Worm (Caenorhabditis elegans) whole organism, L4 larva: ENCODE data around the gene nrfl-1.

Experiments used
- D1046.2 ChIP-seq: fragments of 200-800 bp; sonication (Bioruptor generic); IDR thresholded peaks from 2 replicates; pipeline ENCODE4 v1.3.6; 2022; ENCODE audit warnings: missing genetic modification characterization, missing compliant biosample characterization
- F26F4.8 ChIP-seq: fragments of 200-800 bp; sonication (Bioruptor generic); conservative IDR thresholded peaks from 2 replicates; pipeline ENCODE4 v1.3.6; 2022; ENCODE audit warnings: missing genetic modification characterization, missing compliant biosample characterization
- F37D6.2 ChIP-seq: sonication (generic microtip); optimal IDR thresholded peaks from 2 replicates; lab custom pipeline; 2016; ENCODE audit warnings: mild to moderate bottlenecking, missing genetic modification characterization, missing compliant biosample characterization
- F49E8.2 ChIP-seq: sonication (generic microtip); optimal IDR thresholded peaks from 2 replicates; lab custom pipeline; 2016; ENCODE audit warnings: missing compliant biosample characterization, mild to moderate bottlenecking, missing genetic modification characterization, borderline replicate concordance
- T26A8.4 ChIP-seq: fragments of 200-800 bp; sonication (Bioruptor generic); IDR thresholded peaks from 2 replicates; pipeline ENCODE4 v1.3.6; 2022; ENCODE audit warnings: missing genetic modification characterization, missing compliant biosample characterization
- Y105C5A.15 ChIP-seq: fragments of 200-800 bp; sonication (Bioruptor generic); IDR thresholded peaks from 2 replicates; pipeline ENCODE4 v1.3.6; 2022; ENCODE audit warnings: missing genetic modification characterization, missing compliant biosample characterization
- Y48G9A.11 ChIP-seq: fragments of 200-800 bp; sonication (Bioruptor generic); IDR thresholded peaks from 2 replicates; pipeline ENCODE4 v1.3.6; 2022; ENCODE audit warnings: missing genetic modification reagents, missing genetic modification characterization, missing compliant biosample characterization
- arid-1 ChIP-seq: fragments of 200-800 bp; sonication (Bioruptor generic); conservative IDR thresholded peaks from 2 replicates; pipeline ENCODE4 v1.3.6; 2022; ENCODE audit warnings: missing genetic modification reagents, missing genetic modification characterization, missing compliant biosample characterization
- ceh-20 ChIP-seq: fragments of 200-800 bp; sonication (Bioruptor generic); IDR thresholded peaks from 2 replicates; pipeline ENCODE4 v1.3.6; 2022; ENCODE audit warnings: missing genetic modification reagents, missing genetic modification characterization, missing compliant biosample characterization
- ceh-44 ChIP-seq: fragments of 200-800 bp; sonication (Bioruptor generic); IDR thresholded peaks from 2 replicates; pipeline ENCODE4 v1.3.6; 2022; ENCODE audit warnings: missing genetic modification reagents, missing genetic modification characterization, missing compliant biosample characterization
- daf-16 ChIP-seq, 3 experiments: sonication (generic microtip); optimal IDR thresholded peaks; 2 replicates each; lab custom pipeline; 2016 to 2017; ENCODE audit warnings: missing genetic modification characterization in 3 of 3, missing genetic modification reagents in 3 of 3, mild to moderate bottlenecking in 2 of 3, missing compliant biosample characterization in 2 of 3, missing biosample characterization in 1 of 3, moderate library complexity in 1 of 3
- dmd-8 ChIP-seq: fragments of 200-800 bp; sonication (Bioruptor generic); IDR thresholded peaks from 2 replicates; pipeline ENCODE4 v1.3.6; 2022; ENCODE audit warnings: missing genetic modification characterization, missing compliant biosample characterization
- dpl-1 ChIP-seq: fragments of 150-350 bp; optimal IDR thresholded peaks from 2 replicates; lab custom pipeline; 2014; ENCODE audit warnings: missing biosample characterization, missing genetic modification reagents, missing genetic modification characterization
- egl-27 ChIP-seq: sonication (generic microtip); optimal IDR thresholded peaks from 3 replicates; lab custom pipeline; 2017; ENCODE audit warnings: missing biosample characterization, missing genetic modification reagents, missing genetic modification characterization
- egl-43 ChIP-seq: fragments of 200-800 bp; sonication (Bioruptor generic); IDR thresholded peaks from 2 replicates; pipeline ENCODE4 v1.3.6; 2022; ENCODE audit warnings: missing genetic modification reagents, missing genetic modification characterization, missing compliant biosample characterization
- fos-1 ChIP-seq: fragments of 150-350 bp; optimal IDR thresholded peaks from 2 replicates; lab custom pipeline; 2014; ENCODE audit warnings: missing biosample characterization, missing genetic modification characterization
- lim-7 ChIP-seq: fragments of 200-800 bp; sonication (Bioruptor generic); IDR thresholded peaks from 2 replicates; pipeline ENCODE4 v1.3.6; 2022; ENCODE audit warnings: missing genetic modification characterization, missing compliant biosample characterization
- lin-13 ChIP-seq: fragments of 150-350 bp; optimal IDR thresholded peaks from 2 replicates; lab custom pipeline; 2014; ENCODE audit warnings: missing biosample characterization, missing genetic modification reagents, missing genetic modification characterization
- lin-15B ChIP-seq: fragments of 150-350 bp; sonication (generic microtip); optimal IDR thresholded peaks from 3 replicates; lab custom pipeline; 2014; ENCODE audit warnings: missing biosample characterization, missing genetic modification characterization
- lin-38 ChIP-seq: fragments of 200-800 bp; sonication (Bioruptor generic); IDR thresholded peaks from 2 replicates; pipeline ENCODE4 v1.3.6; 2022; ENCODE audit warnings: missing genetic modification reagents, missing genetic modification characterization, missing compliant biosample characterization
- lir-3 ChIP-seq: sonication (generic microtip); optimal IDR thresholded peaks from 2 replicates; lab custom pipeline; 2016; ENCODE audit warnings: mild to moderate bottlenecking, missing genetic modification characterization, missing compliant biosample characterization
- madf-5 ChIP-seq, 2 experiments: fragments of 200-800 bp; sonication (Bioruptor generic); IDR thresholded peaks; 2 replicates each; pipeline ENCODE4 v1.3.6; 2022; ENCODE audit warnings: missing compliant biosample characterization in 2 of 2, missing genetic modification characterization in 2 of 2
- madf-9 ChIP-seq: fragments of 200-800 bp; sonication (Bioruptor generic); conservative IDR thresholded peaks from 2 replicates; pipeline ENCODE4 v1.3.6; 2022; ENCODE audit warnings: missing genetic modification reagents, missing genetic modification characterization, missing compliant biosample characterization
- mdt-29 ChIP-seq: fragments of 200-800 bp; sonication (Bioruptor generic); IDR thresholded peaks from 2 replicates; pipeline ENCODE4 v1.3.6; 2022; ENCODE audit warnings: missing genetic modification reagents, missing genetic modification characterization, missing compliant biosample characterization
- mxl-2 ChIP-seq: fragments of 200-800 bp; sonication (Bioruptor generic); conservative IDR thresholded peaks from 2 replicates; pipeline ENCODE4 v1.3.6; 2022; ENCODE audit warnings: missing genetic modification reagents, missing genetic modification characterization, missing compliant biosample characterization
- nhr-102 ChIP-seq: sonication (generic microtip); optimal IDR thresholded peaks from 2 replicates; lab custom pipeline; 2016; ENCODE audit warnings: mild to moderate bottlenecking, missing genetic modification characterization, moderate library complexity, missing compliant biosample characterization
- nhr-11 ChIP-seq: fragments of 150-350 bp; optimal IDR thresholded peaks from 2 replicates; lab custom pipeline; 2014; ENCODE audit warnings: missing biosample characterization, missing genetic modification characterization
- nhr-25 ChIP-seq: sonication (generic microtip); optimal IDR thresholded peaks from 2 replicates; lab custom pipeline; 2017; ENCODE audit warnings: missing genetic modification characterization, mild to moderate bottlenecking, missing compliant biosample characterization, antibody characterized with exemption, moderate library complexity, borderline replicate concordance; ENCODE audit not compliant: insufficient read depth
- nhr-28 ChIP-seq: fragments of 150-350 bp; optimal IDR thresholded peaks from 2 replicates; lab custom pipeline; 2014; ENCODE audit warnings: missing biosample characterization, missing genetic modification characterization
- nhr-41 ChIP-seq: fragments of 200-800 bp; sonication (Bioruptor generic); IDR thresholded peaks from 2 replicates; pipeline ENCODE4 v1.3.6; 2022; ENCODE audit warnings: missing genetic modification reagents, missing genetic modification characterization, missing compliant biosample characterization
- nhr-42 ChIP-seq: fragments of 200-800 bp; sonication (Bioruptor generic); IDR thresholded peaks from 2 replicates; pipeline ENCODE4 v1.3.6; 2022; ENCODE audit warnings: missing genetic modification characterization, missing compliant biosample characterization
- nhr-76 ChIP-seq: fragments of 150-350 bp; optimal IDR thresholded peaks from 2 replicates; lab custom pipeline; 2014; ENCODE audit warnings: missing biosample characterization, missing genetic modification characterization
- php-3 ChIP-seq: fragments of 200-800 bp; sonication (Bioruptor generic); IDR thresholded peaks from 2 replicates; pipeline ENCODE4 v1.3.6; 2022; ENCODE audit warnings: missing genetic modification reagents, missing genetic modification characterization, missing compliant biosample characterization
- saeg-2 ChIP-seq: fragments of 200-800 bp; sonication (Bioruptor generic); IDR thresholded peaks from 2 replicates; pipeline ENCODE4 v1.3.6; 2022; ENCODE audit warnings: missing genetic modification reagents, missing genetic modification characterization, missing compliant biosample characterization
- snpc-1.2 ChIP-seq: fragments of 200-800 bp; sonication (Bioruptor generic); IDR thresholded peaks from 2 replicates; pipeline ENCODE4 v1.3.6; 2022; ENCODE audit warnings: missing genetic modification reagents, missing genetic modification characterization, missing compliant biosample characterization
- spr-1 ChIP-seq: sonication (generic microtip); optimal IDR thresholded peaks from 2 replicates; lab custom pipeline; 2016; ENCODE audit warnings: mild to moderate bottlenecking, missing genetic modification characterization, missing compliant biosample characterization
- tra-1 ChIP-seq: fragments of 200-800 bp; sonication (Bioruptor generic); IDR thresholded peaks from 2 replicates; pipeline ENCODE4 v1.3.6; 2022; ENCODE audit warnings: missing genetic modification reagents, missing genetic modification characterization, missing compliant biosample characterization
- unc-130 ChIP-seq: sonication (generic microtip); optimal IDR thresholded peaks from 2 replicates; lab custom pipeline; 2016; ENCODE audit warnings: missing genetic modification reagents, missing genetic modification characterization, missing compliant biosample characterization
- unc-62 ChIP-seq, 3 experiments: fragments of 150-350 bp in 1 of 3; sonication (generic microtip); optimal IDR thresholded peaks in 2 of 3; peaks in 1 of 3; 1 replicate in 1 of 3; 2 replicates in 2 of 3; lab custom pipeline; 2014 to 2017; ENCODE audit warnings: missing biosample characterization in 3 of 3, missing genetic modification characterization in 3 of 3, missing genetic modification reagents in 3 of 3, missing genotype in 1 of 3
- zfp-3 ChIP-seq: fragments of 200-800 bp; sonication (Bioruptor generic); conservative IDR thresholded peaks from 2 replicates; pipeline ENCODE4 v1.3.6; 2022; ENCODE audit warnings: missing genetic modification reagents, missing genetic modification characterization, missing compliant biosample characterization
- zip-11 ChIP-seq: fragments of 200-800 bp; sonication (Bioruptor generic); IDR thresholded peaks from 2 replicates; pipeline ENCODE4 v1.3.6; 2022; ENCODE audit warnings: missing genetic modification characterization, missing compliant biosample characterization
- ztf-11 ChIP-seq: fragments of 150-350 bp; optimal IDR thresholded peaks from 2 replicates; lab custom pipeline; 2014; ENCODE audit warnings: missing biosample characterization, missing genetic modification characterization

nrfl-1 gene

DNA sequence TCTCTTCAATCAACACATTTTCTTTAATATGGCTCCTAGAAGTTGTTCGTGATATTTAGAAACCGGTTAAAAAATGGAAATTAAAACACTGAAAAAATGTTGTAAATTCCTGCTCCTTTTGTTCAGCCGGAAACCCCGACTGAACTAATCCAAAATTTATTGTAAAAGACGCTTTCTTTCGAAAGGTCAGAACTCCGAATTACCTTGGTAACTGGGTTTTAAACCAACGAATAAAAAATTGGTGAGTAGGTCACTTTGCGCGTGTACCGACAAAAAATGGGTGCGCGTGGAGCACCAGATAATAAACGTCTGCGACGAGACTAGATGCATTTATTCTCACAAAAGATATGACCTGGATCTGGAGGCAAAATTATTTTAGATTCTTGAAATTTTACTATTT lies 11.7 kb downstream of the nrfl-1 start:
- peak; percentile 57 for TF ChIP-seq Y48G9A.11
- no peak for TF ChIP-seq madf-5 (GFP tag; IDR thresholded peaks at IDR 0.05; lab: Robert Waterston, UW)
- TF ChIP-seq egl-43 (GFP tag; lab: Robert Waterston, UW), result no peak
- TF ChIP-seq lir-3, result no peak
- TF ChIP-seq php-3, result 0 out of 2 replicates have a peak, but pooled peaks have one; percentile 18
- TF ChIP-seq arid-1 (GFP tag; lab: Robert Waterston, UW), result peak; percentile 70
- no peak for TF ChIP-seq F37D6.2 (tag; lab: Kevin White, UChicago)
- TF ChIP-seq Y105C5A.15 (GFP tag; lab: Robert Waterston, UW), result 0 out of 2 replicates have a peak, but pooled peaks have one; percentile 11
- no peak for TF ChIP-seq nhr-25 (tag; lab: Kevin White, UChicago)
- peak; percentile 88 for TF ChIP-seq snpc-1.2 (GFP tag; lab: Robert Waterston, UW)
- no peak for TF ChIP-seq daf-16 (GFP tag; optimal IDR thresholded peaks at IDR 0.05; lab: Kevin White, UChicago)
- peak; percentile 19 for TF ChIP-seq daf-16 (tag; optimal IDR thresholded peaks at IDR 0.05; lab: Kevin White, UChicago)
- 0 out of 2 replicates have a peak, but pooled peaks have one; percentile 27 for TF ChIP-seq zfp-3 (GFP tag; lab: Robert Waterston, UW)
- peak; percentile 13 for TF ChIP-seq lin-13 (GFP tag; lab: Kevin White, UChicago)
- TF ChIP-seq T26A8.4 (GFP tag; lab: Robert Waterston, UW), result peak; percentile 73
- TF ChIP-seq nhr-41 (GFP tag; lab: Robert Waterston, UW), result 0 out of 2 replicates have a peak, but pooled peaks have one; percentile 26
- peak; percentile 33 for TF ChIP-seq lin-38 (GFP tag; lab: Robert Waterston, UW)
- TF ChIP-seq nhr-102 (tag; lab: Kevin White, UChicago), result peak; percentile 30
- 0 out of 2 replicates have a peak, but pooled peaks have one; percentile 43 for TF ChIP-seq lim-7 (GFP tag; lab: Robert Waterston, UW)
- peak; percentile 51 for TF ChIP-seq F49E8.2 (tag; lab: Kevin White, UChicago)

DNA sequence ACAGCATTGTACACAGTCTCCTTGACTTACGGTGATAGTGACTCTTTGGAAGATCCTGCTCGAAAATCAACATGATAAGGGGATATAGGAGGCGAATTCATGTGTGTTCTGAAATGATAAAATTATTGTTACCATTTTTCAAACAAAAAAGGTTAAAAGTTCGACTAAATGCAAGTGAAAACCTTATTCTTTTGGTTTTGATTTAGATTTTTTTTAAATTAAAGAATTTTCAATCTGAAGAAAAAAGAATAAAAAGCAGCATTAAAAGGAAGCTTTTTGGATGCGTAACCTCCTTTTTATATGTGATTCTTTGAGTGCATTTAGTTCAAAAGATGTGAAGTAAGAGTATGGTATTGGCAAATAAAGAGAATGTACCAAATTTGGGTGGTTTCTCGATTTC lies 16.5 kb downstream of the nrfl-1 start, which contains the start of gene delm-1:
delm-1 (minus strand) TSS at position 101 of the 400 bp plus-strand sequence.
- TF ChIP-seq saeg-2 (GFP tag; lab: Robert Waterston, UW), result no peak
- TF ChIP-seq nhr-28 (tag; lab: Kevin White, UChicago), result no peak
- TF ChIP-seq nhr-76 (tag; lab: Kevin White, UChicago), result no peak
- TF ChIP-seq spr-1 (tag; lab: Kevin White, UChicago), result no peak
- TF ChIP-seq ceh-44 (GFP tag; lab: Robert Waterston, UW), result no peak
- TF ChIP-seq D1046.2 (GFP tag; lab: Robert Waterston, UW), result no peak
- no peak for TF ChIP-seq egl-27
- no peak for TF ChIP-seq lir-3
- no peak for TF ChIP-seq dpl-1 (GFP tag; lab: Kevin White, UChicago)
- TF ChIP-seq nhr-11 (tag; lab: Kevin White, UChicago), result no peak
- no peak for TF ChIP-seq nhr-102 (tag; lab: Kevin White, UChicago)

- peak; percentile 90 for TF ChIP-seq snpc-1.2 (GFP tag; lab: Robert Waterston, UW)
- TF ChIP-seq F49E8.2 (tag; lab: Kevin White, UChicago), result peak; percentile 70
- TF ChIP-seq egl-27, result no peak
- 0 out of 2 replicates have a peak, but pooled peaks have one; percentile 9 for TF ChIP-seq mdt-29
- TF ChIP-seq ztf-11 (tag; lab: Kevin White, UChicago), result no peak
- TF ChIP-seq ceh-44 (GFP tag; lab: Robert Waterston, UW), result peak; percentile 39; the same call in 1 of the 2 replicates
- TF ChIP-seq unc-62 (GFP tag; optimal IDR thresholded peaks at IDR 0.05 in 1 of 2; lab: Kevin White, UChicago), result no peak
- no peak for TF ChIP-seq unc-62 (tag; optimal IDR thresholded peaks at IDR 0.05; lab: Kevin White, UChicago)
- TF ChIP-seq zip-11 (GFP tag; lab: Robert Waterston, UW), result no peak
Measured at ce11 chrIV:9140172-9140805, 21.4 kb downstream of the nrfl-1 start.

DNA sequence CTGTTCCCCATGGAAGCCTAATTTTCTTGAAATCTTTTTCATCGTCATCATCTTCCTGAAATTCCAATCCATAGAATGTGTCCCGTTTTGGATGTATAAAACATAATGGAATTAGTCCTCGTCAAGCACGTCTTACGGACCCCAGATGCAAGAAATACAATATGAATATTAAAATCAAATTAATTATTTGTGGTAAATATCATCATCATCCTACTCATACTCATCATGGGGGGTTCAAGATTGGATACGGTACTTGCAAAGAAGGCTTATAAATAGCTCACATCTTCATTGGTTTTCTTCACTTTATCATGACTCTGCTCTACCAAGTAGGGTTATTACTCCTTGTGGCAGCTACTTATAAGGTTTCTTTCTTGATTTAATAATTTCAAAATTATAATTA lies 25.5 kb downstream of the nrfl-1 start, which contains the start of gene flp-1:
flp-1 (plus strand) TSS at position 301 of the 400 bp plus-strand sequence.
- TF ChIP-seq dmd-8 (GFP tag; lab: Robert Waterston, UW) (no peak), lin-15B (tag; lab: Kevin White, UChicago) (no peak), zfp-3 (GFP tag; lab: Robert Waterston, UW) (no peak), F26F4.8 (no peak), egl-27 (no peak), fos-1 (tag; lab: Kevin White, UChicago) (no peak), ceh-20 (GFP tag; lab: Robert Waterston, UW) (no peak), mxl-2 (GFP tag; lab: Robert Waterston, UW) (no peak), F37D6.2 (tag; lab: Kevin White, UChicago) (no peak), madf-9 (GFP tag; lab: Robert Waterston, UW) (no peak), spr-1 (tag; lab: Kevin White, UChicago) (no peak), nhr-28 (tag; lab: Kevin White, UChicago) (no peak), unc-130 (no peak), lin-38 (GFP tag; lab: Robert Waterston, UW) (no peak), tra-1 (GFP tag; lab: Robert Waterston, UW) (no peak), Y105C5A.15 (GFP tag; lab: Robert Waterston, UW) (no peak), nhr-42 (GFP tag; lab: Robert Waterston, UW) (no peak)
